Worm (Caenorhabditis elegans) whole organism, late embryonic: ENCODE results near the gene srh-21.

Experiments used
- dve-1 ChIP-seq: sonication (generic microtip); optimal IDR thresholded peaks from 2 replicates; lab custom pipeline; 2017; ENCODE audit warnings: antibody characterized with exemption, mild to moderate bottlenecking, missing genetic modification characterization, missing compliant biosample characterization
- pha-2 ChIP-seq: sonication (generic microtip); optimal IDR thresholded peaks from 2 replicates; lab custom pipeline; 2017; ENCODE audit warnings: mild to moderate bottlenecking, missing genetic modification characterization, missing compliant biosample characterization
- sox-4 ChIP-seq: sonication (generic microtip); optimal IDR thresholded peaks from 2 replicates; lab custom pipeline; 2017; ENCODE audit warnings: mild to moderate bottlenecking, missing genetic modification characterization, inconsistent platforms, missing compliant biosample characterization
- syd-9 ChIP-seq: sonication (generic microtip); optimal IDR thresholded peaks from 2 replicates; lab custom pipeline; 2016; ENCODE audit warnings: mild to moderate bottlenecking, missing genetic modification characterization, moderate library complexity, missing compliant biosample characterization
- tbx-2 ChIP-seq: sonication (generic microtip); optimal IDR thresholded peaks from 2 replicates; lab custom pipeline; 2016; ENCODE audit warnings: missing genetic modification characterization, missing compliant biosample characterization

DNA sequence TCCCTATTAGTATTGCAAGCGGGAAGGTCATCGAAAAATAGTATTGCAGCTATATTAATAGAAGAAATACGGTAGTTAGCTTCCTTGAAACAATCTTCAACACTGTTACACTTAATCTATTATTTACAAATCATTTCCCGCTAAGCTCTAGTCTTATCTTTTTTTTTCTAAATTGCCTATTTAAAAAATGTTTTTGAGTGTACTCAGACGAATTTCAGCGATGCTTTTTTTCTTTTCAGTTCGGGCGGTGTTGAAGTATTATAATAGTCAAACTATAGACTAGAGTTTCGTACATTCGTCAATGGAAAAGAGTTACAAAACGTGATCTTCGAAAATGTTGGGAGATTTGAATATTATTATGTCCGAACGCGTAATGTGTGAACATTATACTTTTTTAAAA is 12.6 kb upstream of the srh-21 start:
- TF ChIP-seq dve-1 (tag; lab: Kevin White, UChicago) (no peak), sox-4 (tag; lab: Kevin White, UChicago) (no peak), syd-9 (tag; lab: Kevin White, UChicago) (no peak), pha-2 (tag; lab: Kevin White, UChicago) (no peak), tbx-2 (tag; lab: Kevin White, UChicago) (no peak)
